Worm (Caenorhabditis elegans): ENCODE data around the gene C25E10.12.

DNA sequence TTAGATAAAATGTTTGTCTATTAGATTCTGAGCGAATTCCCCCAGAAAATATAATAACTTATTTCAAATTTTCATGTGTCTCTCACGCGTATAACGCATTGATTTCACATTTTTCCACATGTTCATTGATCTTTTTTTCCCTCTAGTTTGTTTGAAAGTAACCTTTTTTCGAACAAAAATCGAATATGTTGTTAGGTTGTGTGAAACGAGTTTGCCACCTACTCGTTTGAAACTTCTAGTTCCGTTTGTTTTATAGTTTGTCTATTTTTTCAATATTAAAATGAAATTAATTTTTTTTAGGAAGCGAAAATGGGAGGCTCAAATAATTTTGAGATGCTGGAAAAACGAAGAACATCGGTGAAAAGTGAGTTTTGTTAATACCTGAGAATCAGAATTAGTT lies 32.0 kb downstream of the C25E10.12 start, which contains the start of gene C25E10.5:
- TF ChIP-seq hmbx-1 (tag; optimal IDR thresholded peaks at IDR 0.05) (no peak), hmg-4 (GFP tag; optimal IDR thresholded peaks at IDR 0.05) (no peak), ama-1 (optimal IDR thresholded peaks at IDR 0.05) (no peak), tbx-11 (GFP tag; IDR thresholded peaks at IDR 0.05) (no peak)

All from whole organism, early embryonic.